Worm (Caenorhabditis elegans) whole organism, midembryonic: ENCODE measurements around the gene Y39A1A.18.
A peak's percentile ranks its signal among the peaks of the same experiment; 100 is the strongest.

Experiments used
- T22C8.4 ChIP-seq: fragments of 200-800 bp; sonication (Bioruptor generic); IDR thresholded peaks from 2 replicates; pipeline ENCODE4 v1.3.6; 2022; ENCODE audit warnings: missing genetic modification characterization, missing compliant biosample characterization
- cog-1 ChIP-seq: sonication (generic microtip); optimal IDR thresholded peaks from 2 replicates; lab custom pipeline; 2016; ENCODE audit warnings: missing genetic modification characterization, missing compliant biosample characterization
- flt-1 ChIP-seq: fragments of 200-800 bp; sonication (Bioruptor generic); IDR thresholded peaks from 2 replicates; pipeline ENCODE4 v1.3.6; 2022; ENCODE audit warnings: missing genetic modification characterization, missing compliant biosample characterization
- klf-2 ChIP-seq: fragments of 200-800 bp; sonication (Bioruptor generic); conservative IDR thresholded peaks from 2 replicates; pipeline ENCODE4 v1.3.6; 2022; ENCODE audit warnings: missing genetic modification reagents, missing genetic modification characterization, missing compliant biosample characterization
- med-1 ChIP-seq: sonication (generic microtip); optimal IDR thresholded peaks from 2 replicates; lab custom pipeline; 2017; ENCODE audit warnings: missing genetic modification characterization, mild to moderate bottlenecking, missing compliant biosample characterization, antibody characterized with exemption, missing genetic modification reagents; ENCODE audit not compliant: insufficient read depth
- ref-1 ChIP-seq: fragments of 200-800 bp; sonication (Bioruptor generic); conservative IDR thresholded peaks from 2 replicates; pipeline ENCODE4 v1.3.6; 2022; ENCODE audit warnings: missing genetic modification reagents, missing genetic modification characterization, missing compliant biosample characterization
- tab-1 ChIP-seq: fragments of 200-800 bp; sonication (Bioruptor generic); IDR thresholded peaks from 2 replicates; pipeline ENCODE4 v1.3.6; 2022; ENCODE audit warnings: missing genetic modification characterization, missing compliant biosample characterization
- ztf-23 ChIP-seq: fragments of 200-800 bp; sonication (Bioruptor generic); IDR thresholded peaks from 2 replicates; pipeline ENCODE4 v1.3.6; 2022; ENCODE audit warnings: missing genetic modification reagents, missing genetic modification characterization, missing compliant biosample characterization
- ztf-29 ChIP-seq: fragments of 200-800 bp; sonication (Bioruptor generic); IDR thresholded peaks from 2 replicates; pipeline ENCODE4 v1.3.6; 2022; ENCODE audit warnings: missing genetic modification reagents, missing genetic modification characterization, missing compliant biosample characterization

Gene Y39A1A.18

ce11 chrIII:10694294-10694693 is at the start of gene Y39A1A.18, which contains the start of gene fmo-3:
Y39A1A.18 (minus strand) TSS chrIII:10694485.
fmo-3 (plus strand) TSS chrIII:10694681.
- TF ChIP-seq ref-1 (GFP tag; lab: Robert Waterston, UW): no peak
- TF ChIP-seq cog-1 (tag; lab: Kevin White, UChicago): no peak
- TF ChIP-seq ztf-29 (GFP tag; lab: Robert Waterston, UW): no peak
- TF ChIP-seq klf-2 (GFP tag; lab: Robert Waterston, UW): no peak
- TF ChIP-seq T22C8.4 (GFP tag; lab: Robert Waterston, UW): no peak
- no peak for TF ChIP-seq flt-1 (GFP tag; lab: Robert Waterston, UW)
- no peak for TF ChIP-seq ztf-23
- no peak for TF ChIP-seq med-1 (GFP tag; lab: Kevin White, UChicago)

ce11 chrIII:10742382-10742860 is 48.1 kb upstream of the Y39A1A.18 start, which contains the start of the genes tbb-1 and rib-2:
tbb-1 (minus strand) TSS chrIII:10742432.
rib-2 (plus strand) TSS chrIII:10742810.
- TF ChIP-seq cog-1 (tag; lab: Kevin White, UChicago) (no peak), ztf-23 (peak; percentile 97)

- TF ChIP-seq flt-1 (GFP tag; lab: Robert Waterston, UW): no peak
- TF ChIP-seq cog-1 (tag; lab: Kevin White, UChicago): no peak
- TF ChIP-seq med-1 (GFP tag; lab: Kevin White, UChicago): no peak
- no peak for TF ChIP-seq ztf-23
- TF ChIP-seq klf-2 (GFP tag; lab: Robert Waterston, UW): no peak
- TF ChIP-seq T22C8.4 (GFP tag; lab: Robert Waterston, UW): no peak
- TF ChIP-seq ref-1 (GFP tag; lab: Robert Waterston, UW): no peak
- TF ChIP-seq ztf-29 (GFP tag; lab: Robert Waterston, UW): no peak
- no peak for TF ChIP-seq tab-1 (GFP tag; lab: Robert Waterston, UW)
Measured at ce11 chrIII:10740518-10740917, 46.2 kb upstream of the Y39A1A.18 start, which contains the start of gene K01G5.8. K01G5.8 (minus strand) TSS chrIII:10740772.

DNA sequence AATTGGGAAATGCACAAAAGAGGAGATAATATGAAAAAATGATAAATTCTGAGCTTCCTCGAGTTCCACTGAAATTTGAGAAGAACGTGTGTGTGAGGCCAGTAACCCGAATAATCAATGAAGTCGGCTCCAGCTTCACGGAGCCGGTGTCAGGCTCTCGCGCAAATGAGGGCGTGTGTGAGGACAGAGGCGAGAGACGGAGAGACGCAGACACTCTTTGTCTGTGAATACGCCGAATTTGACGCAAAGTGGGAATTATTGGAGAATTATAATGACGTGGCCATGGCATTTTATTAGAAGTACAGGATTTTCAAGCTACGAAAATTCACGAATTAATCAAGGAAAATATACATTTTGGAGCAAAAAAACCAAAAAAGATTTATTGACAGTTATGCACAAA is 45.6 kb upstream of the Y39A1A.18 start:
- no peak for TF ChIP-seq med-1 (GFP tag; lab: Kevin White, UChicago)
- no peak for TF ChIP-seq klf-2 (GFP tag; lab: Robert Waterston, UW)
- peak; percentile 83 for TF ChIP-seq ztf-23
- no peak for TF ChIP-seq T22C8.4 (GFP tag; lab: Robert Waterston, UW)
- TF ChIP-seq ref-1 (GFP tag; lab: Robert Waterston, UW): no peak
- TF ChIP-seq cog-1 (tag; lab: Kevin White, UChicago): no peak
- no peak for TF ChIP-seq tab-1 (GFP tag; lab: Robert Waterston, UW)
- TF ChIP-seq flt-1 (GFP tag; lab: Robert Waterston, UW): 0 out of 2 replicates have a peak, but pooled peaks have one; percentile 51
- TF ChIP-seq ztf-29 (GFP tag; lab: Robert Waterston, UW): no peak

ce11 chrIII:10739455-10739854 is 45.2 kb upstream of the Y39A1A.18 start, which contains the start of gene smap-1:
smap-1 (minus strand) TSS chrIII:10739792.
- TF ChIP-seq klf-2 (GFP tag; lab: Robert Waterston, UW) (no peak), med-1 (GFP tag; lab: Kevin White, UChicago) (no peak), ztf-23 (no peak), tab-1 (GFP tag; lab: Robert Waterston, UW) (no peak), cog-1 (tag; lab: Kevin White, UChicago) (no peak), ref-1 (GFP tag; lab: Robert Waterston, UW) (no peak), T22C8.4 (GFP tag; lab: Robert Waterston, UW) (no peak), flt-1 (GFP tag; lab: Robert Waterston, UW) (no peak)

DNA sequence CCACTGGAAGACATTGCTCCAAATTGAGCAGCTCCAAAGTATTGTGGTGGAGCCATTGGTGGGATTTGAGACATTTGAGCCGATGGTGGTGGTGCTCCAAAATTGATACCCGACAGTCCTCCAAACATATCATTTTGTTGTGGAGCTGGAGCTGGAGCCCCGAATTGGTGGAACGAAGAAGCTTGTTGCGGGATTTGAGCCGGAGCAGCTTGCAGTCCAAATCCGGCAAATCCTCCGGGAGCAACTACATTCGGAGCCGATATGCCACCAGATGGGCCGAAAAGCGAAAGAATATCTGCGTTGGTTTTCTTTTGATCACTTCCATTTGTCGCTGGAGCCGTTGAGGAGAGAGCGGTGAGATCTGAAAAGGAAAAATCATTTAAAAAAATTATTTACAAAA is 43.8 kb upstream of the Y39A1A.18 start:
- no peak for TF ChIP-seq tab-1 (GFP tag; lab: Robert Waterston, UW)
- TF ChIP-seq T22C8.4 (GFP tag; lab: Robert Waterston, UW): no peak
- no peak for TF ChIP-seq flt-1 (GFP tag; lab: Robert Waterston, UW)
- TF ChIP-seq cog-1 (tag; lab: Kevin White, UChicago): no peak
- TF ChIP-seq ztf-23: no peak
- TF ChIP-seq med-1 (GFP tag; lab: Kevin White, UChicago): no peak
- TF ChIP-seq ref-1 (GFP tag; lab: Robert Waterston, UW): no peak
- no peak for TF ChIP-seq klf-2 (GFP tag; lab: Robert Waterston, UW)
- no peak for TF ChIP-seq ztf-29 (GFP tag; lab: Robert Waterston, UW)

- TF ChIP-seq med-1 (GFP tag; lab: Kevin White, UChicago) (no peak), ref-1 (GFP tag; lab: Robert Waterston, UW) (no peak), flt-1 (GFP tag; lab: Robert Waterston, UW) (no peak), ztf-29 (GFP tag; lab: Robert Waterston, UW) (no peak), ztf-23 (no peak)
Measured at ce11 chrIII:10736322-10736985, 42.2 kb upstream of the Y39A1A.18 start.

DNA sequence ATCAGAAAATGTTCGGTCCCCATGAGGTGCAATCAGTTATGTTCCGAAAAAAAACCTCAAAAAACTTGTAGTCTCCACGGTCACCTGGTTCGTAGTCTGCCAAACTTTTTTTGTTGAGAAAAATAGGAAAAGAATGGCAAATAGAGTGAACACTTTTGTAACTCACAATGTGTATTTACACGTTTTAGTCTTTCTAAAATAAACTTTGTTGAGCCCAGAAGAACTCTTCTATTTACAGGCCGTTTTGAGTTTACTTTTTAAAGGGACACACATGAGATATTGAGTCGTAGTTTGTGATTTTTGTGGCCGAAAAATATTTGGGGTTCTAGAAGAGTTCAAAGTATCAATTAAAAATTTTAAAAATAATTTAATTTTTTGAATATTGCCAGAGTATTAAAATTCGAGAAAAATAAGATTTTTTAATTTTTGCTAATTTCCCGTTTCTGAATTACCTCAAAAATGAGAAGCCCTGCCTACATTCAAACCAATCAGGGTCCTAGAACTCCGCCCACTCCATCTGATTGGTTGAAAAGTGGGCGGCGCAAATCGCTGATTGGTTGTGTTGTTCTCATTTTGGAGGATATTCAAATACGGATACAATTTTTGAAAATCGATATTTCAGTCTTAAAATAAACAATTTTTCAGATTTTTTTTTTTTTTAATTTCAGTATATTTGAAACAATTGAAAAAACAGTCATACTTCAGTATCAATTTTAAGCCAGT is 40.4 kb upstream of the Y39A1A.18 start:
- TF ChIP-seq cog-1 (tag; lab: Kevin White, UChicago): no peak
- TF ChIP-seq flt-1 (GFP tag; lab: Robert Waterston, UW): no peak
- no peak for TF ChIP-seq klf-2 (GFP tag; lab: Robert Waterston, UW)
- TF ChIP-seq ztf-23: no peak
- no peak for TF ChIP-seq med-1 (GFP tag; lab: Kevin White, UChicago)
- no peak for TF ChIP-seq ref-1 (GFP tag; lab: Robert Waterston, UW)
- TF ChIP-seq ztf-29 (GFP tag; lab: Robert Waterston, UW): no peak
- TF ChIP-seq tab-1 (GFP tag; lab: Robert Waterston, UW): no peak
- TF ChIP-seq T22C8.4 (GFP tag; lab: Robert Waterston, UW): no peak
